Worm (Caenorhabditis elegans) whole organism, L4 larva: ENCODE results near the gene F56C3.9.
"Not testable (repeated sequence)": the region's sequence is repeated elsewhere in the genome, so short reads cannot be mapped to it uniquely, and the experiment has no call there.

ENCODE experiments used
- aly-2 ChIP-seq: sonication (generic microtip); optimal IDR thresholded peaks from 2 replicates; lab custom pipeline; 2018; ENCODE audit warnings: missing biosample characterization, missing genetic modification characterization
- ama-1 ChIP-seq: fragments of 150-350 bp; optimal IDR thresholded peaks from 2 replicates; lab custom pipeline; 2014; ENCODE audit warnings: inconsistent platforms, mixed read lengths
- dpl-1 ChIP-seq: fragments of 150-350 bp; optimal IDR thresholded peaks from 2 replicates; lab custom pipeline; 2014; ENCODE audit warnings: missing biosample characterization, missing genetic modification reagents, missing genetic modification characterization
- jun-1 ChIP-seq: fragments of 150-350 bp; optimal IDR thresholded peaks from 2 replicates; lab custom pipeline; 2014; ENCODE audit warnings: missing biosample characterization, missing genetic modification reagents, missing genetic modification characterization
- madf-5 ChIP-seq, 2 experiments: fragments of 200-800 bp; sonication (Bioruptor generic); IDR thresholded peaks; 2 replicates each; pipeline ENCODE4 v1.3.6; 2022; ENCODE audit warnings: missing compliant biosample characterization in 2 of 2, missing genetic modification characterization in 2 of 2
- nhr-28 ChIP-seq: fragments of 150-350 bp; optimal IDR thresholded peaks from 2 replicates; lab custom pipeline; 2014; ENCODE audit warnings: missing biosample characterization, missing genetic modification characterization
- nhr-77 ChIP-seq: fragments of 150-350 bp; optimal IDR thresholded peaks from 2 replicates; lab custom pipeline; 2014; ENCODE audit warnings: missing biosample characterization, missing genetic modification characterization
- skn-1 ChIP-seq: fragments of 150-350 bp; optimal IDR thresholded peaks from 2 replicates; lab custom pipeline; 2014; ENCODE audit warnings: missing biosample characterization, missing genetic modification characterization
- ztf-7 ChIP-seq: fragments of 150-350 bp; optimal IDR thresholded peaks from 2 replicates; lab custom pipeline; 2014; ENCODE audit warnings: missing biosample characterization, missing genetic modification characterization

DNA sequence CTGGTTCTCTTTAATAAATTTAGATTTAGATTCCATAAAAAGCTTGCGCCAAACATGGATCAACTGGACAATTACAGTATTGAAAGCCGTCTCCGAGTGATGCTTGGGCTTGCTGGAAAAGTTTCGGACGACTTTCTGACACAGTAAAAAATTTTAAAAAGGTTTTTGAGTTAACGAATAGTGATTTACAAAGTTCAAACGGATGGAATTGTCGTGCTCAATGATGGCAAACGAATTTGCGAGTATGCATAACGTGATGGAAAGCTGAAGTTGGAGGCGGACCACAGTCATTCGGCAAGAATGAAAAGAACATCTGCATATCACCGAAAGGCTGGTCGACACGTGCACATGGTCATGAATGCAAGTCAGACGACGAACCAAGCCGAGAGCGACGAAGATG is 10.2 kb upstream of the F56C3.9 start, which contains the start of gene ZK402.1:
- TF ChIP-seq jun-1 (tag; lab: Kevin White, UChicago); nhr-77; aly-2 (tag; lab: Kevin White, UChicago); nhr-28 (tag; lab: Kevin White, UChicago); ztf-7; dpl-1 (GFP tag; lab: Kevin White, UChicago); madf-5 (GFP tag; IDR thresholded peaks at IDR 0.05; lab: Robert Waterston, UW); ama-1 (lab: Kevin White, UChicago); skn-1 (tag; lab: Kevin White, UChicago): not testable (repeated sequence)
